Worm (Caenorhabditis elegans): ENCODE results near the gene Y7A5A.1.

Y7A5A.1 gene

DNA sequence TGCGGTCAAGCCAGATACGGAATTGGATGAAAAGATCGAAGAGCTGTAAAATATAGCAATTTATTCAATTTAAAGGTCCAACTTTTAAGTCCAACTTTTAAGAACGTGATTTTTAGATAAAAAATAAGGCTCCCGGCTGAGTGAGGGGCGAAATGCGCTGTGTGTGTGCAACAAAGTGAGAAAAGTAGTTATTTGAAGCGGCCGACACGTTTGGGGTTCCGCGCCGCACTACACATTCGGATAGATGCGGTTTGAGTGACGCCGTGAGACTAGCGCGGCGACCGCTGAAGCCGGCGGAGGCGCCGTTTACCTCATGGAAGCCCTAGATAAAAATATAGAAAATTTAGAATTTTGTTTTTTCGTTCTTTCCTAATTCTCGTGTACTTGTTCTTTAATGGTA lies 506 bp downstream of the Y7A5A.1 start:
- no peak for TF ChIP-seq W03F9.2 (tag; optimal IDR thresholded peaks at IDR 0.05)
- no peak for TF ChIP-seq him-1 (tag; optimal IDR thresholded peaks at IDR 0.05)
- TF ChIP-seq dao-5 (tag; optimal IDR thresholded peaks at IDR 0.05), result no peak

DNA sequence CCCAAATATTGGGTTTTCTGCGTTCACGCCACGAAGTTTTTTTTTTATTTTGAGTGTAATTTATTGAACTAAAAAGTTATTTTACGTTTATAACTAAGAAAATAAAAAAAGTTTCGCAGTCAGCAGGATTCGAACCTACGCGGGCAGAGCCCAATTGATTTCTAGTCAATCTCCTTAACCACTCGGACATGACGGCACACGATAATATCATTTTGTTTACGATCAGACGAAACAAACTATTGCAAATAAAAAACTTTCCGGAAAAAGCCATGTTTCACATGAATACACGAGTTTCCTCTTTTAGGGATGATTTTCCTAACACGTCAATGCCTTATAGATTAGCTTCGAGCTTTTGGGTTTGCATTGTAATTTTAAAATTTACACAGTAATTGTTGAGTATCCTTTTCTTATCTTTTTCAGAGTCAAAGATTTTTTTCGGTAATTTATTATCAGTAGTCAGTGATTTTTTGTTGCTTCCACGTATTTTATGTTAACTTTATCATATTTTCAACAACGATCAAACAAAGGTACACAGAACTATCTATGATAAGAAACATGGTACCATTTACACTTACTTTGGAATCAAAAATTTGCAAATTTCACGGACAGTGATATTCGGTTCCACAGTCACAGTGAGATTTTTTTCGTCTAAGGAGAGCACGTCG lies 1.3 kb downstream of the Y7A5A.1 start:
- no peak for TF ChIP-seq him-1 (tag; optimal IDR thresholded peaks at IDR 0.05)
- no peak for TF ChIP-seq dao-5 (tag; optimal IDR thresholded peaks at IDR 0.05)
- no peak for TF ChIP-seq W03F9.2 (tag; optimal IDR thresholded peaks at IDR 0.05)

DNA sequence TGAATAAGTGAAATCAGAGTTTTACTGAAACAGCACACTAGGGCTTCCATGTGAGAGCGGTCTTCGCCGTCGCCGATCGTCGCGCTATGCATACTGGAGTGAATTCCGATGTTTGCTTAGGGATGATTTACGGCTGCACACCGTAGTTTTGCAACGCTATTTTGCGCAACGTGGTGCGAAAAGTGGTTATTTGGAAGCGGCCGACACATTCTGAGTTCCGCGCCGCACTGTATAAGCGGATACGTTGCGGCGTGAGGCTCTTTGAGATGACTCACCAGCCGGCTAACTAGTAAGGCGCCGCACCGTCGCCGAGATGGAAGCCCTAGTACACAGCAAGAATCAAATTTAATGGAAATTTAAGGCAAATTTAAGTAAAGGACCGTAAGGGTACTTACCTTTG lies 2.8 kb downstream of the Y7A5A.1 start:
- TF ChIP-seq him-1 (tag; optimal IDR thresholded peaks at IDR 0.05) (no peak), dao-5 (tag; optimal IDR thresholded peaks at IDR 0.05) (no peak), W03F9.2 (tag; optimal IDR thresholded peaks at IDR 0.05) (no peak)

DNA sequence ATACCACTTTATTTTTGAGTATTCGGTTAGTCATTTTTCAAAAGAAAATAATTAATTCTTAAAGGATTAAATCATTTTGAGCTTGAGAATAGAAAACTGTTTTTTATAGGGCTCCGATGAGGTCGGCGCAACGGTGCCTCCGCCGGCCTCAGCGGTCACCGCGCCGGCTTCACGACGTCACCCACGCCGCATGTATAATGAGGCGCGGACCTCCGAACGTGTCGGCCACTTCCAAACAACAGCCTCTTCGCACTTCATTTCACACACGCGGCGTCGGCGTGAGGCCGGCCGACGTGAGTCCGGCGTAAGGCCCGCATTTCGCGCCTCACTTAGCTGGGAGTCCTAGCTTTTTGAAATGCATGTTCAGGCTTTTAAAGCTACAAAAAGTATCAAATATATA lies 4.4 kb downstream of the Y7A5A.1 start:
- no peak for TF ChIP-seq dao-5 (tag; optimal IDR thresholded peaks at IDR 0.05)
- TF ChIP-seq him-1 (tag; optimal IDR thresholded peaks at IDR 0.05), result no peak
- TF ChIP-seq W03F9.2 (tag; optimal IDR thresholded peaks at IDR 0.05), result no peak

DNA sequence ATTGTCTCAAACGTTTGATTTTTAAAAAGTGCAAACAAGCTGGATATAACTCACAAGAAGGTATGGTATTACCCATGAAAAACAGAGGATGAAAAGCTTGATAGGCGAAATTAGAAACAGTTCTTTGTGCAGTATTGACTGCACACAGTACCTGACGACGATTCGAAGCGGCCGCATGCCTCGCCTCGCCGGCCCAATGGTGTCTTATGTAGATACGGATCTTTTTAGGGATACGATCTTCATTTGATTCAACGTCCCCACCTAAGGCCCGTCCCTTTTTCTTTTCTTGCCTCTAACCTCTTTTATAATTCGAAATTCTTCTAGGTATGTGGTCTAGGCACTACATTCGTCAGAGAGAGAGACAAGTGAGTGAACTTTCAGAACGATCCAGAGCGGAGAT lies 5.1 kb downstream of the Y7A5A.1 start, which contains the start of gene bus-17:
TSS of gene bus-17 (minus strand) at position 208 of the 400 bp plus-strand sequence.
- TF ChIP-seq him-1 (tag; optimal IDR thresholded peaks at IDR 0.05) (no peak), dao-5 (tag; optimal IDR thresholded peaks at IDR 0.05) (no peak), W03F9.2 (tag; optimal IDR thresholded peaks at IDR 0.05) (no peak)

DNA sequence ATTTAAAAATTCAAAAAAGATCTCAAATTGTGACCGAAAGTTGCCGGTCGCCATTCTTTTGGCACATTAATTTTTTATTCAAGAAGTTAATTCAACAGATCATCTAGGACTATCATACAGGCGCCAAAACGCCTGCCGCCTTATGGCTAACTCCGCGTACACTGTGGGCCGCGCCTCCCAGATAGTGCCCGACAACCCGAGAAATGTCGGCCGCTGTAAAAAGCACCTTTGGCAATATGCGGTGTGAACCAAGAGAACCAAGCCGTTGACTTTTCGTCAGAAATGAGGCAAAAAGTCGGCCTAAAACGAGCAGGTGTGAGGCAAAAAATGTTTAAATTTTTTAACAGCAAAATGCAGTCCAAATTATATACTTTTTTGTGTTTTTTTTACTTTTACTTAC lies 12.1 kb downstream of the Y7A5A.1 start:
- TF ChIP-seq dao-5 (tag; optimal IDR thresholded peaks at IDR 0.05), result no peak
- no peak for TF ChIP-seq him-1 (tag; optimal IDR thresholded peaks at IDR 0.05)
- TF ChIP-seq W03F9.2 (tag; optimal IDR thresholded peaks at IDR 0.05), result no peak

DNA sequence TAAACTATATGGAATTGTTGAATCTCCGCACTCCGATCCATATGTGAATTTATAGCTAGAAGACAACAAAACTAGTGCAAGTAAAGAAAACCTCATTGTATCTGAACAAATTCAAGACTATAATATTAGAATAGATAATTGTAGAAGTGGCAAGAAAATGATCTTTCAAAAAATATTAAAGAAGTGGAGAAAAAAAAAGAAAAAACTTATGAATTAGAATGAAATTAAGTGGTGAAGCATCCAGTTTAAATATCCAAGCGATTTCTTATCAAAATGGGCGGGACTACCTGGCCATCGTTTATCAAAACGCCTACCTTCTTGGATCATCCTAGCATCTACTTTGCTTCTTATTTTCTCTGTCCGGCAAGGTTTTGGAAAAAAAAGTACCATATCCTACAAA lies 14.1 kb downstream of the Y7A5A.1 start, which contains the start of gene wrt-4:
TSS of gene wrt-4 (minus strand) at position 101 of the 400 bp plus-strand sequence.
- TF ChIP-seq dao-5 (tag; optimal IDR thresholded peaks at IDR 0.05) (no peak), W03F9.2 (tag; optimal IDR thresholded peaks at IDR 0.05) (no peak), him-1 (tag; optimal IDR thresholded peaks at IDR 0.05) (no peak)

DNA sequence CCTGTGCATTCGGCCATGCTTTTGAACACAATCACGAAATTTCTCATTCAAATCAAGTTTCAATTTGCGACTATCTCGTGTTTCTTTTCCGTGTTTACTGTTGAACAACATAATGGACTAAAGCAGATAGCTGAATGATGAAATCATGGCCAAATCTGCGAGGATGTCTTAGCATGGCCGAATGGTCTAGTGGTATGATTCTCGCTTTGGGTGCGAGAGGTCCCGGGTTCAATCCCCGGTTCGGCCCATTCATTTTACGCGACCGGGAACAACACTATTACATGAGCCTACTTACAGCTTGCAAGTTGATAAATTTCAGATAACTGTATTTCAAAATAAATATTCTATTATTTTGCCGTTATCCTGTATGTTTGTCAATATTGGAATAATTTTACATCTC lies 20.0 kb downstream of the Y7A5A.1 start:
- TF ChIP-seq him-1 (tag; optimal IDR thresholded peaks at IDR 0.05), result no peak
- TF ChIP-seq W03F9.2 (tag; optimal IDR thresholded peaks at IDR 0.05), result no peak
- TF ChIP-seq dao-5 (tag; optimal IDR thresholded peaks at IDR 0.05), result no peak

DNA sequence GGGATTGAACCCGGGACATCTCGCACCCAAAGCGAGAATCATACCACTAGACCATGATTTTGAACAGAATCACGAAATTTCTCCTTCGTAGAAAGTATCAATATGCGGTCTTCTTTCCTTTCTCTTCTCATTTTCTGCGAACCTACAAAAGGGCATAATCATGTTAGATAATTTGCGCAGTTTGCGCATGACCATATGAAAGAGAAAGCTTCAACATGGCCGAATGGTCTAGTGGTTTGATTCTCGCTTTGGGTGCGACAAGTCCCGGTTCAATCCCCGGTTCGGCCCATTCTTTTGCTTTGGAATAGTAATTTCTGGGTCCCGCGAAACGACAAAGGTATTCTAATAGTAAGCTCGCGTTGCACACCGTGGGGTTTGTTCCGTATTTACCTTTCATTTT lies 23.5 kb downstream of the Y7A5A.1 start:
- TF ChIP-seq him-1 (tag; optimal IDR thresholded peaks at IDR 0.05) (no peak), W03F9.2 (tag; optimal IDR thresholded peaks at IDR 0.05) (no peak), dao-5 (tag; optimal IDR thresholded peaks at IDR 0.05) (no peak)

DNA sequence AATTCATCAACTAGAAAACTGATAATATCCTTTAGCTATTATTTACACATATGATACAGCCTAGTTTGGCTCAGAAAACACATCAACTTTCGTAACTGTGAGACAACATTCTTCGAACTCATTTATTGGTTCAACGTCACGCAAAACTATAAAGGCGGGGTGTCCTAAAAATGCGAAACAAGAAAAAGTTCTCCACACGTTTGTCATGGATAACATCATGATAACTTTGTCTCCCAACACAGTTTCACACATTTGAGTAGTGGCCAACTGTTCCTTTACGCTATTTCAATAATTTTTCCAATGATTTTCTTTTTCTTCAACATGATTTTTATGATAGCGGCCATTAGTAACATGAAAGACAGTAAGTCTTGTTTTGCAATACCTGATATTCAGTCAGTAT lies 24.6 kb downstream of the Y7A5A.1 start, which contains the start of gene srxa-9:
TSS of gene srxa-9 (plus strand) at position 301 of the 400 bp plus-strand sequence.
- TF ChIP-seq dao-5 (tag; optimal IDR thresholded peaks at IDR 0.05) (no peak), W03F9.2 (tag; optimal IDR thresholded peaks at IDR 0.05) (no peak), him-1 (tag; optimal IDR thresholded peaks at IDR 0.05) (no peak)

DNA sequence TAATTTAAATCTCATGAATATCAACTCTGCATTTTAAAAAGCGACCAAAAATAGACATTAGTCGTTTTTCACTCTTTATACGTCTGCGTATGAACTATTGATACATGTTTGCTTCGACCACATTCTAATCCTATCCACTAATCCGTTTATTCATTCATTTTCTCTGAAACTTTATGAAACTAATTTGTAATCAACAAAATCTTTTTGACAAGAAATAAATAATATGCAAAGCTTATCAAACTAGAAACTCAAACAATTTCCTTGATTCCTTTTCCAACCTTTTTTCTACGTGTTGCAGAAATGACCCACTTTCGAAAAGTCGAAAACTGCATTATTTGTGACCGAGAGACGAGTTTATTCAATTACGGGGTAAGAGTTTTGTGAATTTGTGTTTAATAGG lies 29.0 kb downstream of the Y7A5A.1 start, which contains the start of gene nhr-255:
TSS of gene nhr-255 (plus strand) at position 301 of the 400 bp plus-strand sequence.
- TF ChIP-seq dao-5 (tag; optimal IDR thresholded peaks at IDR 0.05) (no peak), him-1 (tag; optimal IDR thresholded peaks at IDR 0.05) (no peak), W03F9.2 (tag; optimal IDR thresholded peaks at IDR 0.05) (no peak)

DNA sequence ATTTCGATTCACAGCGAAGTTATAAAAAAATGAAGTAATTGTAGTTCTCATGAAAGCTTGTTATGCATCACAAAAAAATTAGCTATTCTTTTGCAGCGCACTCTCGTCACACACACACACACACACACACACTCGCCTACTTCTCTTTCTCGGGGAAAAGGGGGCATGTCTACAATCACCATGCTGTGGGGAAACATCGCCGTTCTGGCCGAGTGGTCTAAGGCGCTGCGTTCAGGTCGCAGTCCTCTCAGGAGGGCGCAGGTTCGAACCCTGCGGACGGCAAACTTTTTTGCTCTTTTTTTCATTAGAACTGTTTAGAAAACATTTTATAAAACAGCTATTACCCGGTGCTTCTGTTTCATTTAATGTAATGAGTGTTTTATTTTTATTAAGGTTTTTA lies 29.4 kb downstream of the Y7A5A.1 start:
- peak; percentile 75 for TF ChIP-seq him-1 (tag; optimal IDR thresholded peaks at IDR 0.05)
- peak; percentile 20 for TF ChIP-seq dao-5 (tag; optimal IDR thresholded peaks at IDR 0.05)
- TF ChIP-seq W03F9.2 (tag; optimal IDR thresholded peaks at IDR 0.05), result no peak

DNA sequence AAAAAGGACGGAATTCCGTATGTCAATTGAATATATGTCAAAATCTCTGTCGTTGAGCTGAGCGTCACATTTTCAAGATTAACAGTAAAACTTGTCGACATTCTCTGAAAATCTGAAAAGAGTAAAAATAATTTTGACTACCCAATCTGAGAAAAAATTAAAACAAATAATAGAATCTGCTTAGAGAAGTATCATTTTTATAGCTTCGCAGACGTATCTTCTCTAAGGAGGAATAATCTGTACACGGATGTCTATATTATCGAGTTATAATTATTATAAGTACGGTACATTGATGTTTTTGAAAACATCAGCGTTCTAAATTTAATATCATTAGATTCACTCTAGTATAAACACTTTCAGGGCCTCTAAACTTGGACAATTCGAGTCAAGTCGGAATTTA lies 30.8 kb downstream of the Y7A5A.1 start, which contains the start of gene srg-64:
TSS of gene srg-64 (minus strand) at position 101 of the 400 bp plus-strand sequence.
- TF ChIP-seq W03F9.2 (tag; optimal IDR thresholded peaks at IDR 0.05) (no peak), dao-5 (tag; optimal IDR thresholded peaks at IDR 0.05) (no peak), him-1 (tag; optimal IDR thresholded peaks at IDR 0.05) (no peak)

DNA sequence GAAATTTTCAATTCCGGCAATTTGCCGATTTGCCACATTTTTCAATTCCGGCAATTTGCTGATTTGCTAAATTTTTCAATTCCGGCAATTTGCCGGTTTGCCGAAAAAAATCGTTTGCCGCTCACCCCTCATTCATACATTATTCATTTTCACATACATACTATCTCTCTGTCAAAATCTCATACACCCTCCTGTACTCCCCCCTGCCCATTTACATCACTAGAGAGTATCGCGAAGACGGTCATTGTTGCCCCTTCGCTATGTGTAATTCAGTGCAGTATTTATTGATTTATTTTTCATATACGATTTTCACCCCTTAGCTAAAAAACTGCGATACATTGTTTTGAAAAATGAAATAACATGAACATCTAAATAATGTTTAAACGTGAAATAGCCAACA lies 34.9 kb downstream of the Y7A5A.1 start:
- TF ChIP-seq him-1 (tag; optimal IDR thresholded peaks at IDR 0.05) (no peak), W03F9.2 (tag; optimal IDR thresholded peaks at IDR 0.05) (no peak), dao-5 (tag; optimal IDR thresholded peaks at IDR 0.05) (no peak)

DNA sequence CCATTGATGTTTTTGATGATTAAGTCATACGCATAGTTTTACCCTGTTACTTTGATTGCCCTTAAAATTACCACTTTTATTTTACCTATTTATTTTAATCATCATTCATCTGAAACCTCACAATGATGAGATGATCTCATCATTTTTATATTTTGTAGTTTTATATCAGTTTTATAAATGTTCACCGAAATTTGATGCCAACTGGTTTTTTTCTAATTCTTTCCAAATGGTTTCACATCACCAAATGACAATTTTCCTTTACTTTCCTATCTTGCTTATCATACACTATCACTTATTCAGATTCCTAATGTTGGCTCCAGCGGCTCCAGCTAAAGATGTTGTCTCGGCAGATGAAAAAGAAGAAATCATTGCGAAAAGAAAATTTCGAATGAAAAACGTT lies 39.6 kb downstream of the Y7A5A.1 start, which contains the start of gene lin-15A:
TSS of gene lin-15A (plus strand) at position 301 of the 400 bp plus-strand sequence.
- TF ChIP-seq dao-5 (tag; optimal IDR thresholded peaks at IDR 0.05) (no peak), him-1 (tag; optimal IDR thresholded peaks at IDR 0.05) (no peak), W03F9.2 (tag; optimal IDR thresholded peaks at IDR 0.05) (no peak)
